Worm (Caenorhabditis elegans): ENCODE measurements around the gene nas-18.

DNA sequence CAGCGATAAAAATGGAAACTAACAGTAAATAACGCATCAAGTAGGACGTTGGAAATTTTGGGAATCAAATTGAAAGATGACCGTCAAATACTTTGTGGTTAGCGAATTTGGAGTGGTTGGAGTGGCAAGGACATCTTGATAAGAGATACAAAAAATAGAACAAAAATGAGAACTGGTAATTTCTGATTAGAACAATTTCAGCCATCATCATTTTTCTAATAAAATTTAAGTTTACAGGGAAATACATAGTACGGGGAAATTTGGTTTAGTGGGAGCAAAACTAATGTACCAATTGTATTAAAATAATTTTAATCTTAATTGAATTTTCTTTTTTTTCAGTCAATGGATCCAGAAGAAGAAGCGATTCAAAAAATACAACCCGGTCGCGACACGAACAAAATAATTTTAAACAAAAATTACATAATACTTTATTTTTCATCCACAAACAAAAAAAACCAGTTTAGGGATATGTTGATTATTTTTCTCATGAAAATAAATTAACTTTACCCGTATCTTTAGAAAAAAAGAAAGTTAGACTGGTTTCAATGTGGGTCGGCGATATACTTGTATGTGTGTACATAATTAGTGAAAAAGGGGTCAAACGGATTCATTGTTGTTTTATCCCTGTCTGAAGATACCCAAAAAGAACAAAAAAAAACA lies 14.8 kb downstream of the nas-18 start, which contains the start of the genes K03B8.8 and grl-3:
- TF ChIP-seq ama-1 (optimal IDR thresholded peaks at IDR 0.05) (no peak), F13C5.2 (tag; optimal IDR thresholded peaks at IDR 0.05) (no peak), hmbx-1 (tag; optimal IDR thresholded peaks at IDR 0.05) (no peak), sea-1 (GFP tag; conservative IDR thresholded peaks at IDR 0.05) (no peak), pes-1 (GFP tag; IDR thresholded peaks at IDR 0.05) (no peak), ceh-13 (GFP tag; optimal IDR thresholded peaks at IDR 0.05) (no peak), tbx-37 (GFP tag; conservative IDR thresholded peaks at IDR 0.05) (no peak), tbx-11 (GFP tag; IDR thresholded peaks at IDR 0.05) (no peak)

Measured in whole organism, early embryonic.